Worm (Caenorhabditis elegans) whole organism, L1 larva: ENCODE data around the gene ZK563.7.

ENCODE experiments used
- egl-27 ChIP-seq, 2 experiments: fragments of 150-350 bp in 1 of 2; sonication (generic microtip); optimal IDR thresholded peaks; 3 replicates each; lab custom pipeline; 2017 to 2018; ENCODE audit warnings: missing biosample characterization in 2 of 2, missing genetic modification characterization in 2 of 2, missing genetic modification reagents in 2 of 2
- nhr-71 ChIP-seq: sonication (generic microtip); optimal IDR thresholded peaks from 2 replicates; lab custom pipeline; 2016; ENCODE audit warnings: mild to moderate bottlenecking, missing genetic modification characterization, moderate library complexity, missing compliant biosample characterization
- nhr-77 ChIP-seq: fragments of 150-350 bp; optimal IDR thresholded peaks from 2 replicates; lab custom pipeline; 2014; ENCODE audit warnings: missing biosample characterization, missing genetic modification characterization

ce11 chrX:3393562-3393961 lies 13.3 kb downstream of the ZK563.7 start, which contains the start of gene slcf-2:
- TF ChIP-seq egl-27 (tag; optimal IDR thresholded peaks at IDR 0.05; lab: Kevin White, UChicago) (no peak), nhr-77 (tag; lab: Kevin White, UChicago) (no peak), nhr-71 (tag; lab: Kevin White, UChicago) (no peak)
